Fruit fly (Drosophila melanogaster): ENCODE data around the gene CG8952.

dm6 chrX:15811666-15812614, 45.7 kb upstream of the CG8952 start:
- TF ChIP-seq Met (GFP tag; optimal IDR thresholded peaks at IDR 0.05) = peak; percentile 29
- TF ChIP-seq salr (GFP tag; optimal IDR thresholded peaks at IDR 0.05) = no peak
- peak; percentile 62 for TF ChIP-seq CG6163 (GFP tag; IDR thresholded peaks at IDR 0.05)
- TF ChIP-seq CG1621 (tag; optimal IDR thresholded peaks at IDR 0.05) = no peak
- TF ChIP-seq CG4318 (GFP tag; optimal IDR thresholded peaks at IDR 0.05) = no peak
- TF ChIP-seq CG6276 (GFP tag; optimal IDR thresholded peaks at IDR 0.05) = no peak
- TF ChIP-seq Lpt (GFP tag; optimal IDR thresholded peaks at IDR 0.05) = peak; percentile 56
- no peak for TF ChIP-seq dac (GFP tag; optimal IDR thresholded peaks at IDR 0.05)
- no peak for TF ChIP-seq dsx (GFP tag; optimal IDR thresholded peaks at IDR 0.05; ENCODE audit: poor library complexity, severe bottlenecking)
- peak; percentile 12 for TF ChIP-seq CG16779 (tag; optimal IDR thresholded peaks at IDR 0.05)
- peak; percentile 61; the same call in 2 of the 3 replicates for TF ChIP-seq CG8119 (GFP tag; IDR thresholded peaks at IDR 0.05)

Measured in whole organism, prepupa.